Worm (Caenorhabditis elegans): Measurements from ENCODE around the gene srd-33.

DNA sequence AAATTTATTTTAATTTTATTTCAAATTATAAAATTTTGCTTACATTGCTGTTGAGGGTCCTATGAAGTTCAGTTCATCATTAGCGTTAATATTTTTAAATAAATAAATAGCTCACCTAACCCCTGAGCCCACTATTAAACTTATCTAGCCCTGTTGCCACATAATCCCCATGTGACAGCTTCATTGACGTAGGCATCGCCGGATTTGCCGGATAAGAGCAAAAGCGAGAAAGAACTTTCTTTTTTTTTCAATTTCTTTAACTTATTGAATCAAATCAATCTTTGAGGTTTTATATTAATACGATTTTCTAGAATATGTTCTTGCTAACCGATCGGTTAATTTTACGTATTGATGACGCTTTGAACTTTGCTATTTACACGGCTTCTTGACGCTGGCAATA, 20.1 kb upstream of the srd-33 start:
- no peak for TF ChIP-seq elt-2 (tag; optimal IDR thresholded peaks at IDR 0.05)
- TF ChIP-seq ceh-31 (tag; optimal IDR thresholded peaks at IDR 0.05), result no peak
- TF ChIP-seq pqm-1 (tag; optimal IDR thresholded peaks at IDR 0.05), result no peak
- no peak for TF ChIP-seq ceh-22 (tag; optimal IDR thresholded peaks at IDR 0.05)
- no peak for TF ChIP-seq ceh-34 (tag; optimal IDR thresholded peaks at IDR 0.05)
- no peak for TF ChIP-seq nhr-11 (tag; optimal IDR thresholded peaks at IDR 0.05)
- no peak for TF ChIP-seq fax-1 (tag; optimal IDR thresholded peaks at IDR 0.05)
- TF ChIP-seq pag-3 (tag; optimal IDR thresholded peaks at IDR 0.05; ENCODE audit: borderline replicate concordance), result no peak
- no peak for TF ChIP-seq pha-4 (tag; optimal IDR thresholded peaks at IDR 0.05)
- no peak for TF ChIP-seq ahr-1 (tag; optimal IDR thresholded peaks at IDR 0.05)
- no peak for TF ChIP-seq gmeb-2 (tag; optimal IDR thresholded peaks at IDR 0.05)
- no peak for TF ChIP-seq C38D4.7 (GFP tag; optimal IDR thresholded peaks at IDR 0.05)
- TF ChIP-seq C08G9.2 (tag; optimal IDR thresholded peaks at IDR 0.05), result no peak
- TF ChIP-seq ceh-18 (tag; optimal IDR thresholded peaks at IDR 0.05), result no peak

Data from whole organism, late embryonic.